Worm (Caenorhabditis elegans): ENCODE data around the gene C34F11.8.

ce11 chrII:5255435-5255834 is 44.7 kb upstream of the C34F11.8 start, which contains the start of gene frpr-4:
- no peak for TF ChIP-seq nfya-1 (tag; optimal IDR thresholded peaks at IDR 0.05)
- TF ChIP-seq odd-2 (tag; optimal IDR thresholded peaks at IDR 0.05): no peak
- TF ChIP-seq hlh-30 (tag; optimal IDR thresholded peaks at IDR 0.05; ENCODE audit: insufficient read depth): no peak
- TF ChIP-seq pha-4 (tag; optimal IDR thresholded peaks at IDR 0.05): no peak
- no peak for TF ChIP-seq K09A11.1 (tag; optimal IDR thresholded peaks at IDR 0.05; ENCODE audit: insufficient read depth)
- TF ChIP-seq sdc-2 (tag; optimal IDR thresholded peaks at IDR 0.05): no peak
- TF ChIP-seq ceh-9 (tag; optimal IDR thresholded peaks at IDR 0.05): no peak

Data from whole organism, late embryonic.